Fruit fly (Drosophila melanogaster) whole organism, embryonic: ENCODE data around the gene sxe2.

Experiments
- Atf3 ChIP-seq: fragments of 200-800 bp; sonication (Bioruptor generic); optimal IDR thresholded peaks from 3 replicates; lab custom pipeline; 2016; ENCODE audit warnings: missing biosample characterization, missing genetic modification characterization
- Atf6 ChIP-seq: fragments of 200-800 bp; sonication (Bioruptor generic); IDR thresholded peaks from 2 replicates; pipeline ENCODE4 v1.3.6; 2022; ENCODE audit warnings: missing biosample characterization, missing genetic modification characterization
- CG10565 ChIP-seq: fragments of 200-800 bp; sonication (Bioruptor generic); optimal IDR thresholded peaks from 3 replicates; lab custom pipeline; 2016; ENCODE audit warnings: missing biosample characterization, mild to moderate bottlenecking, missing genetic modification characterization
- CG10654 ChIP-seq: fragments of 200-800 bp; sonication (Bioruptor generic); optimal IDR thresholded peaks from 2 replicates; lab custom pipeline; 2016; ENCODE audit warnings: missing biosample characterization, missing genetic modification characterization
- CG11560 ChIP-seq: fragments of 200-800 bp; sonication (Bioruptor generic); IDR thresholded peaks from 3 replicates; pipeline ENCODE4 v1.3.6; 2022; ENCODE audit warnings: missing biosample characterization, missing genetic modification characterization
- CG13287 ChIP-seq: fragments of 200-800 bp; sonication (Bioruptor generic); IDR thresholded peaks from 2 replicates; pipeline ENCODE4 v1.3.6; 2022; ENCODE audit warnings: missing biosample characterization, missing genetic modification characterization; ENCODE audit not compliant: partially characterized antibody
- CG13424 ChIP-seq: fragments of 200-800 bp; sonication (Bioruptor generic); optimal IDR thresholded peaks from 2 replicates; lab custom pipeline; 2019; ENCODE audit warnings: missing biosample characterization, mild to moderate bottlenecking, missing genetic modification characterization, moderate library complexity
- CG13624 ChIP-seq: fragments of 200-800 bp; sonication (Bioruptor generic); optimal IDR thresholded peaks from 2 replicates; lab custom pipeline; 2016; ENCODE audit warnings: missing biosample characterization, missing genetic modification characterization
- CG15479 ChIP-seq: fragments of 200-800 bp; sonication (Bioruptor generic); optimal IDR thresholded peaks from 3 replicates; lab custom pipeline; 2019; ENCODE audit warnings: missing biosample characterization, mild to moderate bottlenecking, missing genetic modification characterization, moderate library complexity
- CG16815 ChIP-seq: fragments of 200-800 bp; sonication (Bioruptor generic); optimal IDR thresholded peaks from 3 replicates; lab custom pipeline; 2017; ENCODE audit warnings: missing biosample characterization, mild to moderate bottlenecking, missing genetic modification characterization
- CG17612 ChIP-seq: fragments of 200-800 bp; sonication (Bioruptor generic); IDR thresholded peaks from 2 replicates; pipeline ENCODE4 v1.3.6; 2022; ENCODE audit warnings: missing biosample characterization, missing genetic modification characterization
- CG2120 ChIP-seq: fragments of 200-800 bp; sonication (Bioruptor generic); optimal IDR thresholded peaks from 3 replicates; lab custom pipeline; 2016; ENCODE audit warnings: missing biosample characterization, missing genetic modification characterization
- CG2712 ChIP-seq: fragments of 200-800 bp; optimal IDR thresholded peaks from 3 replicates; lab custom pipeline; 2019; ENCODE audit warnings: missing biosample characterization, mild to moderate bottlenecking, missing genetic modification characterization, moderate library complexity
- CG31365 ChIP-seq: fragments of 200-800 bp; sonication (Bioruptor generic); optimal IDR thresholded peaks from 2 replicates; lab custom pipeline; 2018; ENCODE audit warnings: missing biosample characterization, mild to moderate bottlenecking, missing genetic modification characterization
- CG3281 ChIP-seq: fragments of 200-800 bp; sonication (Bioruptor generic); optimal IDR thresholded peaks from 3 replicates; lab custom pipeline; 2017; ENCODE audit warnings: missing biosample characterization, mild to moderate bottlenecking, missing genetic modification characterization
- CG34224 ChIP-seq: fragments of 200-800 bp; sonication (Bioruptor generic); IDR thresholded peaks from 3 replicates; pipeline ENCODE4 v1.3.6; 2022; ENCODE audit warnings: missing biosample characterization, missing genetic modification characterization; ENCODE audit not compliant: partially characterized antibody
- CG4328 ChIP-seq: fragments of 200-800 bp; sonication (Bioruptor generic); optimal IDR thresholded peaks from 3 replicates; lab custom pipeline; 2017; ENCODE audit warnings: missing biosample characterization, missing genetic modification reagents, missing genetic modification characterization
- CG4730 ChIP-seq: fragments of 200-800 bp; sonication (Bioruptor generic); IDR thresholded peaks from 2 replicates; pipeline ENCODE4 v1.3.6; 2022; ENCODE audit warnings: missing biosample characterization, missing genetic modification characterization
- CG6272 ChIP-seq: fragments of 200-800 bp; sonication (Bioruptor generic); IDR thresholded peaks from 2 replicates; pipeline ENCODE4 v1.3.6; 2022; ENCODE audit warnings: missing biosample characterization, missing genetic modification characterization
- CG7839 ChIP-seq: fragments of 200-800 bp; sonication (Bioruptor generic); optimal IDR thresholded peaks from 3 replicates; lab custom pipeline; 2018; ENCODE audit warnings: missing biosample characterization, mild to moderate bottlenecking, missing genetic modification characterization, moderate library complexity
- CG8281 ChIP-seq: fragments of 200-800 bp; sonication (Bioruptor generic); optimal IDR thresholded peaks from 2 replicates; lab custom pipeline; 2018; ENCODE audit warnings: missing biosample characterization, mild to moderate bottlenecking, missing genetic modification characterization, moderate library complexity
- CG9437 ChIP-seq: fragments of 200-800 bp; sonication (Bioruptor generic); optimal IDR thresholded peaks from 2 replicates; lab custom pipeline; 2018; ENCODE audit warnings: missing biosample characterization, mild to moderate bottlenecking, missing genetic modification characterization
- Camta ChIP-seq: fragments of 200-800 bp; sonication (Bioruptor generic); optimal IDR thresholded peaks from 2 replicates; lab custom pipeline; 2016; ENCODE audit warnings: missing biosample characterization, missing genetic modification characterization
- CrebB ChIP-seq: fragments of 200-800 bp; sonication (Bioruptor generic); optimal IDR thresholded peaks from 3 replicates; lab custom pipeline; 2018; ENCODE audit warnings: missing biosample characterization, mild to moderate bottlenecking, missing genetic modification characterization
- Dbx ChIP-seq: fragments of 200-800 bp; sonication (Bioruptor generic); IDR thresholded peaks from 3 replicates; pipeline ENCODE4 v1.3.6; 2022; ENCODE audit warnings: missing biosample characterization, missing genetic modification characterization
- Dek ChIP-seq: fragments of 200-800 bp; sonication (Bioruptor generic); optimal IDR thresholded peaks from 3 replicates; lab custom pipeline; 2019; ENCODE audit warnings: missing biosample characterization, mild to moderate bottlenecking, missing genetic modification characterization, moderate library complexity
- Hsf ChIP-seq: fragments of 200-800 bp; sonication (Bioruptor generic); optimal IDR thresholded peaks from 3 replicates; lab custom pipeline; 2016; ENCODE audit warnings: missing biosample characterization, missing genetic modification characterization
- MESR4 ChIP-seq: fragments of 200-800 bp; sonication (Bioruptor generic); optimal IDR thresholded peaks from 2 replicates; lab custom pipeline; 2018; ENCODE audit warnings: missing biosample characterization, mild to moderate bottlenecking, missing genetic modification characterization, moderate library complexity
- Optix ChIP-seq: fragments of 200-800 bp; sonication (Bioruptor generic); IDR thresholded peaks from 3 replicates; pipeline ENCODE4 v1.3.6; 2022; ENCODE audit warnings: missing biosample characterization, missing genetic modification characterization
- Taf1 ChIP-seq: fragments of 200-800 bp; sonication (Bioruptor generic); IDR thresholded peaks from 2 replicates; pipeline ENCODE4 v1.3.6; 2022; ENCODE audit warnings: missing biosample characterization, missing genetic modification characterization
- bigmax ChIP-seq: fragments of 200-800 bp; sonication (Bioruptor generic); optimal IDR thresholded peaks from 2 replicates; lab custom pipeline; 2018; ENCODE audit warnings: missing biosample characterization, mild to moderate bottlenecking, missing genetic modification characterization
- br ChIP-seq: fragments of >200 bp; optimal IDR thresholded peaks from 2 replicates; lab custom pipeline; 2017
- danr ChIP-seq: fragments of 200-800 bp; sonication (Bioruptor generic); IDR thresholded peaks from 2 replicates; pipeline ENCODE4 v1.3.6; 2022; ENCODE audit warnings: missing biosample characterization, missing genetic modification characterization
- exex ChIP-seq: fragments of 200-800 bp; sonication (Bioruptor generic); optimal IDR thresholded peaks from 4 replicates; lab custom pipeline; 2018; ENCODE audit warnings: missing biosample characterization, mild to moderate bottlenecking, missing genetic modification characterization, moderate library complexity
- gsb-n ChIP-seq: fragments of 200-800 bp; sonication (Bioruptor generic); optimal IDR thresholded peaks from 3 replicates; lab custom pipeline; 2018; ENCODE audit warnings: missing biosample characterization, mild to moderate bottlenecking, missing genetic modification characterization
- hbn ChIP-seq: fragments of 200-800 bp; sonication (Bioruptor generic); IDR thresholded peaks from 2 replicates; pipeline ENCODE4 v1.3.6; 2022; ENCODE audit warnings: missing biosample characterization, missing genetic modification characterization; ENCODE audit not compliant: partially characterized antibody
- her ChIP-seq: fragments of 200-800 bp; sonication (Bioruptor generic); optimal IDR thresholded peaks from 2 replicates; lab custom pipeline; 2016; ENCODE audit warnings: missing biosample characterization, missing genetic modification characterization
- luna ChIP-seq: fragments of 200-800 bp; sonication (Bioruptor generic); optimal IDR thresholded peaks from 2 replicates; lab custom pipeline; 2016; ENCODE audit warnings: missing biosample characterization, missing genetic modification characterization
- org-1 ChIP-seq: fragments of 200-800 bp; sonication (Bioruptor generic); optimal IDR thresholded peaks from 2 replicates; lab custom pipeline; 2017; ENCODE audit warnings: missing biosample characterization, missing genetic modification characterization
- pzg ChIP-seq: fragments of 200-800 bp; sonication (Bioruptor generic); optimal IDR thresholded peaks from 3 replicates; lab custom pipeline; 2018; ENCODE audit warnings: missing biosample characterization, mild to moderate bottlenecking, missing genetic modification characterization, moderate library complexity
- sd ChIP-seq: fragments of 200-800 bp; sonication (Bioruptor generic); optimal IDR thresholded peaks from 3 replicates; lab custom pipeline; 2018; ENCODE audit warnings: missing biosample characterization, mild to moderate bottlenecking, missing genetic modification characterization, moderate library complexity
- sima ChIP-seq: fragments of 200-800 bp; sonication (Bioruptor generic); optimal IDR thresholded peaks from 2 replicates; lab custom pipeline; 2016; ENCODE audit warnings: missing biosample characterization, missing genetic modification characterization
- sob ChIP-seq: fragments of 200-800 bp; sonication (Bioruptor generic); IDR thresholded peaks from 2 replicates; pipeline ENCODE4 v1.3.6; 2022; ENCODE audit warnings: missing biosample characterization, missing genetic modification characterization
- tio ChIP-seq: fragments of 200-800 bp; sonication (Bioruptor generic); optimal IDR thresholded peaks from 2 replicates; lab custom pipeline; 2017; ENCODE audit warnings: missing biosample characterization, missing genetic modification characterization, inconsistent platforms
- ttk ChIP-seq: fragments of 200-800 bp; sonication (Bioruptor generic); IDR thresholded peaks from 2 replicates; pipeline ENCODE4 v2.1.2; 2022; ENCODE audit warnings: missing biosample characterization, missing genetic modification characterization
- usp ChIP-seq: fragments of >200 bp; optimal IDR thresholded peaks from 2 replicates; lab custom pipeline; 2017; ENCODE audit warnings: missing biosample characterization, missing genetic modification characterization
- vnd ChIP-seq: fragments of 200-800 bp; sonication (Bioruptor generic); IDR thresholded peaks from 3 replicates; pipeline ENCODE4 v1.3.6; 2022; ENCODE audit warnings: missing biosample characterization, missing genetic modification characterization; ENCODE audit not compliant: partially characterized antibody
- wor ChIP-seq: fragments of 200-800 bp; sonication (Bioruptor generic); IDR thresholded peaks from 2 replicates; pipeline ENCODE4 v1.3.6; 2022; ENCODE audit warnings: missing biosample characterization, missing genetic modification characterization
- zfh1 ChIP-seq: fragments of 200-800 bp; sonication (Bioruptor generic); IDR thresholded peaks from 3 replicates; pipeline ENCODE4 v1.3.6; 2022; ENCODE audit warnings: missing biosample characterization, missing genetic modification characterization

Gene sxe2

dm6 chr3R:16071689-16072580 lies 11.7 kb upstream of the sxe2 start (continued):
- TF ChIP-seq CG8281 (tag; lab: Kevin White, UChicago) (no peak), tio (no peak), ttk (GFP tag; lab: Robert Waterston, UW) (peak; percentile 72), usp (GFP tag; lab: Kevin White, UChicago) (no peak), CG10654 (GFP tag; lab: Kevin White, UChicago) (peak; percentile 67), Camta (GFP tag; lab: Kevin White, UChicago) (peak; percentile 51), luna (GFP tag; lab: Kevin White, UChicago) (no peak), sd (tag; lab: Kevin White, UChicago) (peak; percentile 9), hbn (GFP tag; lab: Robert Waterston, UW) (no peak), CG17612 (GFP tag; lab: Robert Waterston, UW) (no peak), CG2120 (GFP tag; lab: Kevin White, UChicago) (peak; percentile 36), Atf6 (GFP tag; lab: Robert Waterston, UW) (peak; percentile 47; the same call in 1 of the 2 replicates), Atf3 (GFP tag; lab: Kevin White, UChicago) (peak; percentile 11), Hsf (GFP tag; lab: Kevin White, UChicago) (peak; percentile 67), CG4328 (GFP tag; lab: Kevin White, UChicago) (no peak), sob (GFP tag; lab: Robert Waterston, UW) (peak; percentile 43; the same call in 1 of the 2 replicates), CG31365 (no peak), br (lab: Kevin White, UChicago) (no peak), CG9437 (GFP tag; lab: Kevin White, UChicago) (no peak), CG6272 (GFP tag; lab: Robert Waterston, UW) (peak; percentile 58; the same call in 1 of the 2 replicates), exex (tag; lab: Kevin White, UChicago) (peak; percentile 86), danr (GFP tag; lab: Robert Waterston, UW) (peak; percentile 39; the same call in 1 of the 2 replicates), CG10565 (no peak), wor (GFP tag; lab: Robert Waterston, UW) (peak; percentile 60; the same call in 1 of the 2 replicates), gsb-n (tag; lab: Kevin White, UChicago) (peak; percentile 77), CG15479 (peak; percentile 97), CG11560 (tag; lab: Robert Waterston, UW) (no peak), CG16815 (GFP tag; lab: Kevin White, UChicago) (peak; percentile 57), sima (GFP tag; lab: Kevin White, UChicago) (no peak), org-1 (GFP tag; lab: Kevin White, UChicago) (peak; percentile 22), CG13624 (GFP tag; lab: Kevin White, UChicago) (peak; percentile 1), CG13287 (GFP tag; lab: Robert Waterston, UW) (no peak), Optix (GFP tag; lab: Robert Waterston, UW) (peak; percentile 43; the same call in 1 of the 3 replicates), MESR4 (GFP tag; lab: Kevin White, UChicago) (no peak), Dek (no peak), CG7839 (tag; lab: Kevin White, UChicago) (peak; percentile 58), CrebB (tag; lab: Kevin White, UChicago) (no peak), bigmax (GFP tag; lab: Kevin White, UChicago) (no peak), her (GFP tag; lab: Kevin White, UChicago) (peak; percentile 12), CG13424 (tag; lab: Kevin White, UChicago) (peak; percentile 48), Dbx (GFP tag; lab: Robert Waterston, UW) (no peak), pzg (no peak), vnd (GFP tag; lab: Robert Waterston, UW) (0 out of 3 replicates have a peak, but pooled peaks have one; percentile 20), CG2712 (peak; percentile 92), zfh1 (GFP tag; lab: Robert Waterston, UW) (peak; percentile 81), CG3281 (no peak), Taf1 (no peak), CG4730 (GFP tag; lab: Robert Waterston, UW) (0 out of 2 replicates have a peak, but pooled peaks have one; percentile 30), CG34224 (GFP tag; lab: Robert Waterston, UW) (no peak)
